Fruit fly (Drosophila melanogaster) whole organism, embryonic: ENCODE results near the gene CCHa2.

ENCODE experiments used
- Adf1 ChIP-seq: fragments of 200-800 bp; sonication (Bioruptor generic); IDR thresholded peaks from 2 replicates; pipeline ENCODE4 v1.3.6; 2022; ENCODE audit warnings: missing biosample characterization, missing genetic modification characterization
- CG10366 ChIP-seq: fragments of 200-800 bp; sonication (Bioruptor generic); IDR thresholded peaks from 2 replicates; pipeline ENCODE4 v1.3.6; 2022; ENCODE audit warnings: missing biosample characterization, missing genetic modification characterization
- CG11093 ChIP-seq: fragments of 200-800 bp; sonication (Bioruptor generic); IDR thresholded peaks from 3 replicates; pipeline ENCODE4 v1.3.6; 2022; ENCODE audit warnings: missing biosample characterization, missing genetic modification characterization
- CG11695 ChIP-seq: fragments of 200-800 bp; sonication (Bioruptor generic); IDR thresholded peaks from 3 replicates; pipeline ENCODE4 v1.3.6; 2022; ENCODE audit warnings: missing biosample characterization, missing genetic modification characterization
- CG12942 ChIP-seq: fragments of 200-800 bp; sonication (Bioruptor generic); optimal IDR thresholded peaks from 3 replicates; lab custom pipeline; 2016; ENCODE audit warnings: missing biosample characterization, missing genetic modification characterization
- CG13775 ChIP-seq: fragments of 200-800 bp; sonication (Bioruptor generic); optimal IDR thresholded peaks from 3 replicates; lab custom pipeline; 2017; ENCODE audit warnings: missing biosample characterization, mild to moderate bottlenecking, missing genetic modification characterization
- CG18262 ChIP-seq: fragments of 200-800 bp; optimal IDR thresholded peaks from 3 replicates; lab custom pipeline; 2019; ENCODE audit warnings: missing biosample characterization, mild to moderate bottlenecking, missing genetic modification characterization, moderate library complexity
- CG2116 ChIP-seq: fragments of 200-800 bp; sonication (Bioruptor generic); optimal IDR thresholded peaks from 3 replicates; lab custom pipeline; 2018; ENCODE audit warnings: missing biosample characterization, mild to moderate bottlenecking, missing genetic modification characterization
- CG32772 ChIP-seq: fragments of 200-800 bp; sonication (Bioruptor generic); IDR thresholded peaks from 2 replicates; pipeline ENCODE4 v1.3.6; 2022; ENCODE audit warnings: missing biosample characterization, missing genetic modification characterization
- CG34422 ChIP-seq: fragments of 200-800 bp; sonication (Bioruptor generic); IDR thresholded peaks from 3 replicates; pipeline ENCODE4 v1.3.6; 2022; ENCODE audit warnings: missing biosample characterization, missing genetic modification characterization
- CG4707 ChIP-seq: fragments of 200-800 bp; sonication (Bioruptor generic); optimal IDR thresholded peaks from 2 replicates; lab custom pipeline; 2018; ENCODE audit warnings: missing biosample characterization, mild to moderate bottlenecking, missing genetic modification characterization, moderate library complexity
- CG6654 ChIP-seq: fragments of 200-800 bp; sonication (Bioruptor generic); optimal IDR thresholded peaks from 2 replicates; lab custom pipeline; 2017; ENCODE audit warnings: missing biosample characterization, mild to moderate bottlenecking, missing genetic modification characterization
- CG6765 ChIP-seq: fragments of 200-800 bp; sonication (Bioruptor generic); optimal IDR thresholded peaks from 3 replicates; lab custom pipeline; 2017; ENCODE audit warnings: missing biosample characterization, mild to moderate bottlenecking, missing genetic modification characterization
- CG7745 ChIP-seq: fragments of 200-800 bp; sonication (Bioruptor generic); optimal IDR thresholded peaks from 2 replicates; lab custom pipeline; 2018; ENCODE audit warnings: missing biosample characterization, mild to moderate bottlenecking, missing genetic modification characterization, moderate library complexity
- CG7928 ChIP-seq: fragments of 200-800 bp; sonication (Bioruptor generic); optimal IDR thresholded peaks from 2 replicates; lab custom pipeline; 2017; ENCODE audit warnings: missing biosample characterization, mild to moderate bottlenecking, missing genetic modification characterization
- CG8290 ChIP-seq, 3 experiments: fragments of 200-800 bp; sonication (Bioruptor generic); optimal IDR thresholded peaks; 2 replicates each; lab custom pipeline; 2016 to 2019; ENCODE audit warnings: missing biosample characterization in 3 of 3, missing genetic modification characterization in 3 of 3, mild to moderate bottlenecking in 2 of 3, moderate library complexity in 1 of 3
- CG8765 ChIP-seq: fragments of 200-800 bp; sonication (Bioruptor generic); IDR thresholded peaks from 2 replicates; pipeline ENCODE4 v1.3.6; 2022; ENCODE audit warnings: missing biosample characterization, missing genetic modification characterization
- CG8944 ChIP-seq: fragments of 200-800 bp; sonication (Bioruptor generic); optimal IDR thresholded peaks from 3 replicates; lab custom pipeline; 2016; ENCODE audit warnings: missing biosample characterization, missing genetic modification characterization
- CG9215 ChIP-seq: fragments of 200-800 bp; sonication (Bioruptor generic); IDR thresholded peaks from 2 replicates; pipeline ENCODE4 v1.3.6; 2022; ENCODE audit warnings: missing biosample characterization, missing genetic modification characterization
- CG9437 ChIP-seq: fragments of 200-800 bp; sonication (Bioruptor generic); optimal IDR thresholded peaks from 2 replicates; lab custom pipeline; 2018; ENCODE audit warnings: missing biosample characterization, mild to moderate bottlenecking, missing genetic modification characterization
- CG9876 ChIP-seq: fragments of 200-800 bp; sonication (Bioruptor generic); optimal IDR thresholded peaks from 2 replicates; lab custom pipeline; 2016; ENCODE audit warnings: missing biosample characterization, missing genetic modification characterization
- CG9932 ChIP-seq: fragments of 200-800 bp; sonication (Bioruptor generic); IDR thresholded peaks from 2 replicates; pipeline ENCODE4 v1.3.6; 2022; ENCODE audit warnings: missing biosample characterization, missing genetic modification characterization
- CTCF ChIP-seq: fragments of 200-800 bp; sonication (Bioruptor generic); optimal IDR thresholded peaks from 2 replicates; lab custom pipeline; 2017; ENCODE audit warnings: missing biosample characterization, mild to moderate bottlenecking, missing genetic modification characterization, moderate library complexity
- Deaf1 ChIP-seq: fragments of 200-800 bp; optimal IDR thresholded peaks from 3 replicates; lab custom pipeline; 2019; ENCODE audit warnings: missing biosample characterization, mild to moderate bottlenecking, missing genetic modification characterization, moderate library complexity
- Dek ChIP-seq: fragments of 200-800 bp; sonication (Bioruptor generic); optimal IDR thresholded peaks from 3 replicates; lab custom pipeline; 2019; ENCODE audit warnings: missing biosample characterization, mild to moderate bottlenecking, missing genetic modification characterization, moderate library complexity
- E2f1 ChIP-seq: fragments of 200-800 bp; sonication (Bioruptor generic); IDR thresholded peaks from 2 replicates; pipeline ENCODE4 v1.3.6; 2022; ENCODE audit warnings: missing biosample characterization, missing genetic modification characterization
- Fer2 ChIP-seq: fragments of 200-800 bp; sonication (Bioruptor generic); optimal IDR thresholded peaks from 2 replicates; lab custom pipeline; 2018; ENCODE audit warnings: missing biosample characterization, mild to moderate bottlenecking, missing genetic modification characterization, moderate library complexity
- HLH4C ChIP-seq: fragments of 200-800 bp; sonication (Bioruptor generic); IDR thresholded peaks from 3 replicates; pipeline ENCODE4 v1.3.6; 2022; ENCODE audit warnings: missing biosample characterization, missing genetic modification characterization; ENCODE audit not compliant: partially characterized antibody
- Hand ChIP-seq: fragments of 200-800 bp; sonication (Bioruptor generic); optimal IDR thresholded peaks from 2 replicates; lab custom pipeline; 2017; ENCODE audit warnings: mild to moderate bottlenecking, missing biosample characterization, missing genetic modification reagents, missing genetic modification characterization
- HmgD ChIP-seq: fragments of 200-800 bp; sonication (Bioruptor generic); optimal IDR thresholded peaks from 3 replicates; lab custom pipeline; 2016; ENCODE audit warnings: missing biosample characterization, missing genetic modification characterization
- HmgZ ChIP-seq: fragments of 200-800 bp; sonication (Bioruptor generic); optimal IDR thresholded peaks from 2 replicates; lab custom pipeline; 2018; ENCODE audit warnings: missing biosample characterization, mild to moderate bottlenecking, missing genetic modification characterization
- Hr3 ChIP-seq: fragments of 200-800 bp; sonication (Bioruptor generic); optimal IDR thresholded peaks from 3 replicates; lab custom pipeline; 2016; ENCODE audit warnings: missing biosample characterization, missing genetic modification characterization
- Lpt ChIP-seq: fragments of >200 bp; optimal IDR thresholded peaks from 2 replicates; lab custom pipeline; 2018; ENCODE audit warnings: missing biosample characterization, missing genetic modification characterization
- Mrtf ChIP-seq: fragments of 200-800 bp; sonication (Bioruptor generic); IDR thresholded peaks from 3 replicates; pipeline ENCODE4 v1.3.6; 2022; ENCODE audit warnings: missing biosample characterization, missing genetic modification characterization
- Spps ChIP-seq: fragments of 200-800 bp; sonication (Bioruptor generic); optimal IDR thresholded peaks from 2 replicates; lab custom pipeline; 2018; ENCODE audit warnings: missing biosample characterization, mild to moderate bottlenecking, missing genetic modification characterization
- Sry-β ChIP-seq: fragments of 200-800 bp; sonication (Bioruptor generic); optimal IDR thresholded peaks from 2 replicates; lab custom pipeline; 2018; ENCODE audit warnings: missing biosample characterization, mild to moderate bottlenecking, missing genetic modification characterization, moderate library complexity
- Sry-δ ChIP-seq: fragments of 200-800 bp; sonication (Bioruptor generic); optimal IDR thresholded peaks from 2 replicates; lab custom pipeline; 2016; ENCODE audit warnings: missing biosample characterization, missing genetic modification characterization
- ac ChIP-seq: fragments of 200-800 bp; sonication (Bioruptor generic); optimal IDR thresholded peaks from 3 replicates; lab custom pipeline; 2017; ENCODE audit warnings: missing biosample characterization, mild to moderate bottlenecking, missing genetic modification characterization
- dpn ChIP-seq, 2 experiments: fragments of 200-800 bp; sonication (Bioruptor generic); optimal IDR thresholded peaks; 3 replicates each; lab custom pipeline; 2016; ENCODE audit warnings: missing biosample characterization in 2 of 2, missing genetic modification characterization in 2 of 2
- gcm ChIP-seq: fragments of 200-800 bp; sonication (Bioruptor generic); optimal IDR thresholded peaks from 2 replicates; lab custom pipeline; 2019; ENCODE audit warnings: missing biosample characterization, mild to moderate bottlenecking, missing genetic modification characterization, moderate library complexity
- gem ChIP-seq: fragments of 200-800 bp; sonication (Bioruptor generic); optimal IDR thresholded peaks from 2 replicates; lab custom pipeline; 2019; ENCODE audit warnings: missing biosample characterization, mild to moderate bottlenecking, missing genetic modification characterization, moderate library complexity
- h ChIP-seq: fragments of >200 bp; optimal IDR thresholded peaks from 2 replicates; lab custom pipeline; 2017
- ken ChIP-seq: fragments of 200-800 bp; sonication (Bioruptor generic); IDR thresholded peaks from 3 replicates; pipeline ENCODE4 v1.3.6; 2022; ENCODE audit warnings: missing biosample characterization, missing genetic modification characterization
- otp ChIP-seq: fragments of 200-800 bp; sonication (Bioruptor generic); IDR thresholded peaks from 3 replicates; pipeline ENCODE4, ENCODE4 v1.3.6; 2022; ENCODE audit warnings: missing biosample characterization, missing genetic modification characterization
- pzg ChIP-seq: fragments of 200-800 bp; sonication (Bioruptor generic); optimal IDR thresholded peaks from 3 replicates; lab custom pipeline; 2018; ENCODE audit warnings: missing biosample characterization, mild to moderate bottlenecking, missing genetic modification characterization, moderate library complexity
- ranshi ChIP-seq: fragments of 200-800 bp; sonication (Bioruptor generic); IDR thresholded peaks from 2 replicates; pipeline ENCODE4 v1.3.6; 2022; ENCODE audit warnings: missing biosample characterization, missing genetic modification characterization
- rib ChIP-seq: fragments of 200-800 bp; sonication (Bioruptor generic); IDR thresholded peaks from 2 replicates; pipeline ENCODE4 v1.3.6; 2022; ENCODE audit warnings: missing biosample characterization, missing genetic modification characterization
- stwl ChIP-seq: fragments of 200-800 bp; sonication (Bioruptor generic); optimal IDR thresholded peaks from 3 replicates; lab custom pipeline; 2018; ENCODE audit warnings: missing biosample characterization, mild to moderate bottlenecking, missing genetic modification characterization, moderate library complexity
- vfl ChIP-seq: fragments of 200-800 bp; sonication (Bioruptor generic); optimal IDR thresholded peaks from 2 replicates; lab custom pipeline; 2016; ENCODE audit warnings: missing biosample characterization, missing genetic modification characterization

CCHa2 gene

DNA sequence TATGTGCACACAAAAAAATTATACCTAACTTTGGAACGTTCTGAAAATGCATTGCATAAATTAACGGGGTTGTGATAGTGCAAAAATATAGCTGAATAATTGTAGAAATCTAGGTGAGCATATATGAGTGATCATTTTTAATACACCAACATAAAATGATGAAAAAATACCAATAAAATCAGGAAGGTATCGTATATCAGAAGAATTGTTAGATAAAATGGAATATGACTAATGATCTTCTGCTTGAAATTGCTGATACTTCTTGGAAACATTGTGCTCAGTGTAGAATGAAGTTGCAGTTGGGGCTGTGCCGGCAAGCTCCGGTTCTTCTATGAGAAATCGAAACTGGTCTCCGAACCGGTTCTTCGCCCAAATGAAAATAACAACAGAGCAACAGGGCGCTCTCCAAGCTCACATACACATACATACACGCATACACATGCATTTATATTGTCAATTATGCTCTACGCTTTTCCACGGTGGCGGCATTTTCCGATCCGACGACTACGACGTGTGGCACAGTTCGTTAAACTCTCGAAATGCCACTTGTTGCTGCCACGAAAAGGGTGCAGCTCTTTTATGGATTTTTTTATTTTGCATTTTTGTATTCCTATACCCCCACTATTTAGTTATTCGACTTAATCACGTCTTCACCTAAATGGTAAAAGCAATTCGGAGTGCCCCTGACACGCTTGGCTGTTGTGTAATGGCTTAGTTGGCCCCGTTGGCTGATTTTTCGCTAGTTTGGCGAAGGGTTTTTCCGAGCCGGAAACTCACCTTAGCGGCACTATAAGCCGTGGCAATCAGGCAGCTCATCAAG lies 6.1 kb upstream of the CCHa2 start (continued):
- TF ChIP-seq stwl (tag; lab: Kevin White, UChicago) (peak; percentile 6), CG9932 (GFP tag; lab: Robert Waterston, UW) (peak; percentile 85), CG7745 (tag; lab: Kevin White, UChicago) (no peak), CG34422 (GFP tag; lab: Robert Waterston, UW) (peak; percentile 85), E2f1 (GFP tag; lab: Robert Waterston, UW) (peak; percentile 88), Lpt (GFP tag; lab: Kevin White, UChicago) (no peak), CG11093 (GFP tag; lab: Robert Waterston, UW) (peak; percentile 69; the same call in 2 of the 3 replicates), gcm (GFP tag; lab: Kevin White, UChicago) (peak; percentile 90), vfl (GFP tag; lab: Kevin White, UChicago) (peak; percentile 80), CG7928 (GFP tag; lab: Kevin White, UChicago) (peak; percentile 42), HLH4C (GFP tag; lab: Robert Waterston, UW) (no peak), CG12942 (GFP tag; lab: Kevin White, UChicago) (peak; percentile 84), CG8290 (GFP tag; optimal IDR thresholded peaks at IDR 0.05; lab: Kevin White, UChicago) (peak; percentile 88), CG8290 (tag; optimal IDR thresholded peaks at IDR 0.05; lab: Kevin White, UChicago) (peak; percentile 58 to 77), CG8765 (GFP tag; lab: Robert Waterston, UW) (no peak; the same call in 1 of the 2 replicates), ac (GFP tag; lab: Kevin White, UChicago) (peak; percentile 6), HmgZ (tag; lab: Kevin White, UChicago) (peak; percentile 90), CTCF (GFP tag; lab: Kevin White, UChicago) (peak; percentile 43), gem (tag; lab: Kevin White, UChicago) (peak; percentile 96), Dek (tag; lab: Kevin White, UChicago) (peak; percentile 88), CG11695 (GFP tag; lab: Robert Waterston, UW) (peak; percentile 91), HmgD (GFP tag; lab: Kevin White, UChicago) (no peak), Fer2 (tag; lab: Kevin White, UChicago) (peak; percentile 27), CG13775 (GFP tag; lab: Kevin White, UChicago) (peak; percentile 90), Hr3 (GFP tag; lab: Kevin White, UChicago) (peak; percentile 88), CG9215 (GFP tag; lab: Robert Waterston, UW) (peak; percentile 79), Adf1 (GFP tag; lab: Robert Waterston, UW) (0 out of 2 replicates have a peak, but pooled peaks have one; percentile 45), CG9437 (GFP tag; lab: Kevin White, UChicago) (peak; percentile 88), ken (GFP tag; lab: Robert Waterston, UW) (no peak; the same call in 2 of the 3 replicates), Spps (tag; lab: Kevin White, UChicago) (peak; percentile 78), CG6654 (GFP tag; lab: Kevin White, UChicago) (peak; percentile 70), CG18262 (tag; lab: Kevin White, UChicago) (peak; percentile 95), otp (GFP tag; lab: Robert Waterston, UW) (peak; percentile 72), dpn (GFP tag; optimal IDR thresholded peaks at IDR 0.05; lab: Kevin White, UChicago) (peak; percentile 90 to 92), Mrtf (GFP tag; lab: Robert Waterston, UW) (peak; percentile 67; the same call in 1 of the 3 replicates), Sry-β (GFP tag; lab: Kevin White, UChicago) (peak; percentile 49), CG2116 (GFP tag; lab: Kevin White, UChicago) (peak; percentile 64), h (lab: Kevin White, UChicago) (no peak), CG8944 (GFP tag; lab: Kevin White, UChicago) (peak; percentile 86), CG6765 (peak; percentile 79), Sry-δ (GFP tag; lab: Kevin White, UChicago) (peak; percentile 29), CG9876 (GFP tag; lab: Kevin White, UChicago) (peak; percentile 68), Deaf1 (peak; percentile 48), ranshi (GFP tag; lab: Robert Waterston, UW) (peak; percentile 74; the same call in 1 of the 2 replicates), CG10366 (peak; percentile 78), pzg (GFP tag; lab: Kevin White, UChicago) (no peak), CG32772 (GFP tag; lab: Robert Waterston, UW) (peak; percentile 83), Hand (peak; percentile 68), CG4707 (peak; percentile 66), rib (peak; percentile 77)
